Fruit fly (Drosophila melanogaster) whole organism, wandering third instar larva: ENCODE results near the gene CG11560.

Experiments
- CG32264 ChIP-seq: fragments of 200-800 bp; sonication (Bioruptor generic); optimal IDR thresholded peaks from 2 replicates; lab custom pipeline; 2016; ENCODE audit warnings: missing biosample characterization, missing genetic modification characterization
- HLH106 ChIP-seq: fragments of 200-800 bp; optimal IDR thresholded peaks from 3 replicates; lab custom pipeline; 2019; ENCODE audit warnings: missing biosample characterization, mild to moderate bottlenecking, missing genetic modification characterization, moderate library complexity
- br ChIP-seq: fragments of 200-800 bp; sonication (Bioruptor generic); optimal IDR thresholded peaks from 2 replicates; lab custom pipeline; 2016; ENCODE audit warnings: missing biosample characterization, missing genetic modification characterization
- jim ChIP-seq: fragments of 175-275, 200-325 bp; sonication (Bioruptor generic); optimal IDR thresholded peaks from 2 replicates; lab custom pipeline; 2016; ENCODE audit warnings: missing biosample characterization, mild to moderate bottlenecking, missing genetic modification characterization
- lola ChIP-seq: fragments of >200 bp; optimal IDR thresholded peaks from 2 replicates; lab custom pipeline; 2017; ENCODE audit warnings: missing biosample characterization, missing genetic modification characterization
- psq ChIP-seq: fragments of 200-800 bp; sonication (Bioruptor generic); optimal IDR thresholded peaks from 3 replicates; lab custom pipeline; 2017; ENCODE audit warnings: missing biosample characterization, mild to moderate bottlenecking, missing genetic modification characterization, moderate library complexity
- rgr ChIP-seq: fragments of 200-800 bp; sonication (Bioruptor generic); optimal IDR thresholded peaks from 3 replicates; lab custom pipeline; 2016; ENCODE audit warnings: missing biosample characterization, mild to moderate bottlenecking, missing genetic modification characterization
- usp ChIP-seq: fragments of >200 bp; optimal IDR thresholded peaks from 2 replicates; lab custom pipeline; 2017; ENCODE audit warnings: missing biosample characterization, missing genetic modification characterization

DNA sequence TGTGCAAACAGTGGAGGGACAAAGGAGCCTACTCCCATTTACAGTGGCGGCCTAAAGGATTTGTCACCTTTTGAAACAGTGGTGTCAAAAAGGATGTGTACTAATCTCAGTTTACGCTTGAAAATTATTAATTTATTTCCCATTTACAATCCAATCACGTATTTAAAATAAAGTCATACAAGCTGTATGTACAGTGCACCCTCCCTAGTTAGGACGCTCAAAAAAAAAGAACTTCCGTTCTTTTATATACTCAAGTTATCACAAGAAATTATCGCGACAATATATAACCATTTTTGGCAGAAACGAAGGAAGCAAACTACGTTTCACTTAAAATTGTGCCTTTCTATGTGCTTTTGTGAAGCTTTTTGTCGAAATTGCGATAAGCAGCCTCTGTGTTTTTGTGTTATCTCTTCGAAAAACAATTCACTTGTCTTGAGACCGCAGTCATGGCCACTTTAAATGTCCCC is 19.4 kb downstream of the CG11560 start:
- no peak for TF ChIP-seq jim
- TF ChIP-seq lola (GFP tag; lab: Kevin White, UChicago) = no peak
- TF ChIP-seq CG32264 (GFP tag; lab: Kevin White, UChicago) = no peak
- peak; percentile 58 for TF ChIP-seq HLH106 (tag; lab: Kevin White, UChicago)
- TF ChIP-seq br (GFP tag; lab: Kevin White, UChicago) = peak; percentile 70
- peak; percentile 44 for TF ChIP-seq psq (GFP tag; lab: Kevin White, UChicago)
- no peak for TF ChIP-seq usp (GFP tag; lab: Kevin White, UChicago)
- TF ChIP-seq rgr (GFP tag; lab: Kevin White, UChicago) = peak; percentile 69
